Worm (Caenorhabditis elegans) whole organism, young adult: Measurements from ENCODE around the gene C29E4.13.

Source experiments
- B0019.2 ChIP-seq: fragments of 200-800 bp; sonication (Bioruptor generic); conservative IDR thresholded peaks from 2 replicates; pipeline ENCODE4 v1.3.6; 2022; ENCODE audit warnings: missing genetic modification reagents, missing genetic modification characterization, missing compliant biosample characterization
- B0035.1 ChIP-seq: sonication (generic microtip); optimal IDR thresholded peaks from 2 replicates; lab custom pipeline; 2016; ENCODE audit warnings: missing genetic modification characterization, mild to moderate bottlenecking, missing compliant biosample characterization, missing genotype, missing genetic modification reagents
- B0336.3 ChIP-seq: fragments of 200-800 bp; sonication (Bioruptor generic); IDR thresholded peaks from 2 replicates; pipeline ENCODE4 v1.3.6; 2022; ENCODE audit warnings: missing genetic modification characterization, missing compliant biosample characterization
- C17E4.6 ChIP-seq: fragments of 200-800 bp; sonication (Bioruptor generic); IDR thresholded peaks from 2 replicates; pipeline ENCODE4 v1.3.6; 2022; ENCODE audit warnings: missing genetic modification reagents, missing genetic modification characterization, missing compliant biosample characterization
- F10E7.11 ChIP-seq: sonication (generic microtip); optimal IDR thresholded peaks from 2 replicates; lab custom pipeline; 2017; ENCODE audit warnings: mild to moderate bottlenecking, missing genetic modification characterization, moderate library complexity, missing compliant biosample characterization
- F23B12.7 ChIP-seq: sonication (generic microtip); optimal IDR thresholded peaks from 2 replicates; lab custom pipeline; 2017; ENCODE audit warnings: missing genetic modification characterization, mild to moderate bottlenecking, missing compliant biosample characterization, antibody characterized with exemption, moderate library complexity; ENCODE audit not compliant: insufficient read depth
- F33H1.4 ChIP-seq: fragments of 200-800 bp; sonication (Bioruptor generic); IDR thresholded peaks from 2 replicates; pipeline ENCODE4 v1.3.6; 2022; ENCODE audit warnings: missing genetic modification reagents, missing genetic modification characterization, missing compliant biosample characterization
- F37B4.10 ChIP-seq: fragments of 200-800 bp; sonication (Bioruptor generic); IDR thresholded peaks from 2 replicates; pipeline ENCODE4 v1.3.6; 2022; ENCODE audit warnings: missing genetic modification characterization, missing compliant biosample characterization
- F39B2.1 ChIP-seq: fragments of 200-800 bp; sonication (Bioruptor generic); IDR thresholded peaks from 2 replicates; pipeline ENCODE4 v1.3.6; 2022; ENCODE audit warnings: missing genetic modification reagents, missing genetic modification characterization, missing compliant biosample characterization
- F52B5.7 ChIP-seq: sonication (generic microtip); optimal IDR thresholded peaks from 2 replicates; lab custom pipeline; 2016; ENCODE audit warnings: mild to moderate bottlenecking, missing genetic modification characterization, missing compliant biosample characterization
- F57A8.1 ChIP-seq: fragments of 200-800 bp; sonication (Bioruptor generic); optimal IDR thresholded peaks from 2 replicates; lab custom pipeline; 2018; ENCODE audit warnings: mild to moderate bottlenecking, missing genetic modification characterization, moderate library complexity, missing compliant biosample characterization
- F57C9.4 ChIP-seq: sonication (generic microtip); optimal IDR thresholded peaks from 2 replicates; lab custom pipeline; 2017; ENCODE audit warnings: mild to moderate bottlenecking, missing genetic modification characterization, missing compliant biosample characterization
- K11D2.4 ChIP-seq: fragments of 200-800 bp; sonication (Bioruptor generic); IDR thresholded peaks from 2 replicates; pipeline ENCODE4 v1.3.6; 2022; ENCODE audit warnings: missing genetic modification reagents, missing genetic modification characterization, missing compliant biosample characterization
- Y56A3A.18 ChIP-seq: fragments of 200-800 bp; sonication (Bioruptor generic); IDR thresholded peaks from 2 replicates; pipeline ENCODE4 v1.3.6; 2022; ENCODE audit warnings: missing genetic modification reagents, missing genetic modification characterization, missing compliant biosample characterization
- Y95B8A.8 ChIP-seq: fragments of 200-800 bp; sonication (Bioruptor generic); IDR thresholded peaks from 2 replicates; pipeline ENCODE4 v1.3.6; 2022; ENCODE audit warnings: missing genetic modification reagents, missing genetic modification characterization, missing compliant biosample characterization
- akir-1 ChIP-seq: fragments of 200-800 bp; sonication (Bioruptor generic); optimal IDR thresholded peaks from 2 replicates; lab custom pipeline; 2018; ENCODE audit warnings: mild to moderate bottlenecking, missing genetic modification characterization, moderate library complexity, missing compliant biosample characterization
- atf-7 ChIP-seq: sonication (generic microtip); optimal IDR thresholded peaks from 2 replicates; lab custom pipeline; 2017; ENCODE audit warnings: mild to moderate bottlenecking, missing genetic modification characterization, missing compliant biosample characterization
- attf-3 ChIP-seq: fragments of 200-800 bp; sonication (Bioruptor generic); conservative IDR thresholded peaks from 2 replicates; pipeline ENCODE4 v1.3.6; 2022; ENCODE audit warnings: missing genetic modification reagents, missing genetic modification characterization, missing compliant biosample characterization
- attf-5 ChIP-seq: fragments of 200-800 bp; sonication (Bioruptor generic); optimal IDR thresholded peaks from 2 replicates; lab custom pipeline; 2018; ENCODE audit warnings: mild to moderate bottlenecking, missing genetic modification characterization, missing compliant biosample characterization
- attf-6 ChIP-seq: fragments of 200-800 bp; sonication (Bioruptor generic); IDR thresholded peaks from 2 replicates; pipeline ENCODE4 v1.3.6; 2022; ENCODE audit warnings: missing genetic modification reagents, missing genetic modification characterization, missing compliant biosample characterization
- ceh-79 ChIP-seq: sonication (generic microtip); optimal IDR thresholded peaks from 2 replicates; lab custom pipeline; 2017; ENCODE audit warnings: mild to moderate bottlenecking, missing genetic modification characterization, missing compliant biosample characterization
- ceh-91 ChIP-seq: fragments of 200-800 bp; sonication (Bioruptor generic); IDR thresholded peaks from 2 replicates; pipeline ENCODE4 v1.3.6; 2022; ENCODE audit warnings: missing genetic modification reagents, missing genetic modification characterization, missing compliant biosample characterization
- die-1 ChIP-seq: sonication (generic microtip); optimal IDR thresholded peaks from 2 replicates; lab custom pipeline; 2016; ENCODE audit warnings: missing genotype, mild to moderate bottlenecking, missing genetic modification characterization, missing compliant biosample characterization
- egl-18 ChIP-seq: fragments of 200-800 bp; sonication (Bioruptor generic); IDR thresholded peaks from 2 replicates; pipeline ENCODE4 v1.3.6; 2022; ENCODE audit warnings: missing genetic modification reagents, missing genetic modification characterization, missing compliant biosample characterization
- ets-4 ChIP-seq: fragments of 200-800 bp; sonication (Bioruptor generic); optimal IDR thresholded peaks from 2 replicates; lab custom pipeline; 2018; ENCODE audit warnings: mild to moderate bottlenecking, missing genetic modification characterization, missing compliant biosample characterization
- hlh-12 ChIP-seq: sonication (generic microtip); optimal IDR thresholded peaks from 2 replicates; lab custom pipeline; 2016; ENCODE audit warnings: missing genetic modification characterization, missing compliant biosample characterization
- hmg-1.2 ChIP-seq: fragments of 200-800 bp; sonication (Bioruptor generic); IDR thresholded peaks from 2 replicates; pipeline ENCODE4 v1.3.6; 2022; ENCODE audit warnings: missing genetic modification reagents, missing genetic modification characterization, missing compliant biosample characterization
- lin-54 ChIP-seq: fragments of 200-800 bp; sonication (Bioruptor generic); optimal IDR thresholded peaks from 2 replicates; lab custom pipeline; 2018; ENCODE audit warnings: mild to moderate bottlenecking, missing genetic modification characterization, missing compliant biosample characterization
- lsy-27 ChIP-seq: sonication (generic microtip); optimal IDR thresholded peaks from 2 replicates; lab custom pipeline; 2017; ENCODE audit warnings: missing genetic modification characterization, mild to moderate bottlenecking, missing compliant biosample characterization, antibody characterized with exemption, missing genotype, borderline replicate concordance; ENCODE audit not compliant: insufficient read depth
- madf-6 ChIP-seq: fragments of 200-800 bp; sonication (Bioruptor generic); IDR thresholded peaks from 2 replicates; pipeline ENCODE4 v1.3.6; 2022; ENCODE audit warnings: missing genetic modification reagents, missing genetic modification characterization, missing compliant biosample characterization
- mel-28 ChIP-seq: sonication (generic microtip); optimal IDR thresholded peaks from 2 replicates; lab custom pipeline; 2016; ENCODE audit warnings: borderline replicate concordance, mild to moderate bottlenecking, missing genetic modification characterization, missing compliant biosample characterization
- mes-4 ChIP-seq: sonication (generic microtip); optimal IDR thresholded peaks from 2 replicates; lab custom pipeline; 2016; ENCODE audit warnings: missing genotype, missing genetic modification characterization, missing compliant biosample characterization
- mxl-1 ChIP-seq: sonication (generic microtip); optimal IDR thresholded peaks from 2 replicates; lab custom pipeline; 2016; ENCODE audit warnings: missing genetic modification characterization, missing compliant biosample characterization
- nhr-179 ChIP-seq: sonication (generic microtip); optimal IDR thresholded peaks from 2 replicates; lab custom pipeline; 2016; ENCODE audit warnings: mild to moderate bottlenecking, missing genetic modification characterization, missing compliant biosample characterization
- nhr-80 ChIP-seq: sonication (generic microtip); optimal IDR thresholded peaks from 2 replicates; lab custom pipeline; 2016; ENCODE audit warnings: missing genetic modification characterization, missing compliant biosample characterization
- pha-4 ChIP-seq: fragments of 150-350 bp; sonication (generic microtip); optimal IDR thresholded peaks from 2 replicates; lab custom pipeline; 2014; ENCODE audit warnings: missing biosample characterization, missing genetic modification reagents, missing genetic modification characterization
- rcor-1 ChIP-seq: fragments of 200-800 bp; sonication (Bioruptor generic); IDR thresholded peaks from 2 replicates; pipeline ENCODE4 v1.3.6; 2022; ENCODE audit warnings: missing genetic modification reagents, missing genetic modification characterization, missing compliant biosample characterization
- snpc-1.3 ChIP-seq: sonication (generic microtip); optimal IDR thresholded peaks from 2 replicates; lab custom pipeline; 2017; ENCODE audit warnings: missing genetic modification characterization, mild to moderate bottlenecking, missing compliant biosample characterization, antibody characterized with exemption, moderate library complexity, missing genotype, missing genetic modification reagents; ENCODE audit not compliant: insufficient read depth
- somi-1 ChIP-seq: fragments of 200-800 bp; sonication (Bioruptor generic); optimal IDR thresholded peaks from 2 replicates; lab custom pipeline; 2018; ENCODE audit warnings: mild to moderate bottlenecking, missing genetic modification characterization, missing compliant biosample characterization
- sptf-2 ChIP-seq: fragments of 200-800 bp; sonication (Bioruptor generic); optimal IDR thresholded peaks from 2 replicates; lab custom pipeline; 2018; ENCODE audit warnings: mild to moderate bottlenecking, missing genetic modification characterization, missing compliant biosample characterization
- tbx-9 ChIP-seq: sonication (generic microtip); optimal IDR thresholded peaks from 2 replicates; lab custom pipeline; 2016; ENCODE audit warnings: borderline replicate concordance, missing genetic modification characterization, inconsistent platforms, missing compliant biosample characterization
- unc-62 ChIP-seq: fragments of 150-350 bp; optimal IDR thresholded peaks from 2 replicates; lab custom pipeline; 2014; ENCODE audit warnings: missing biosample characterization, missing genetic modification reagents, missing genetic modification characterization
- ztf-28 ChIP-seq: fragments of 200-800 bp; sonication (Bioruptor generic); IDR thresholded peaks from 2 replicates; pipeline ENCODE4 v1.3.6; 2022; ENCODE audit warnings: missing genetic modification reagents, missing genetic modification characterization, missing compliant biosample characterization

Gene C29E4.13

ce11 chrIII:7911621-7912020 lies 16.9 kb downstream of the C29E4.13 start, which contains the start of gene ZK688.7:
Gene ZK688.7 (minus strand): TSS chrIII:7911634.
- peak; percentile 68 for TF ChIP-seq attf-5 (GFP tag; lab: Kevin White, UChicago)
- TF ChIP-seq somi-1 (GFP tag; lab: Kevin White, UChicago) = no peak
- TF ChIP-seq hmg-1.2 (GFP tag; lab: Robert Waterston, UW) = peak; percentile 85
- TF ChIP-seq nhr-80 (tag; lab: Kevin White, UChicago) = peak; percentile 25
- TF ChIP-seq F23B12.7 (tag; lab: Kevin White, UChicago) = no peak
- TF ChIP-seq, all 124 proteins: peak for 3

- TF ChIP-seq B0035.1 (tag; lab: Kevin White, UChicago) = no peak
- TF ChIP-seq hlh-12 (tag; lab: Kevin White, UChicago) = no peak
- no peak for TF ChIP-seq lin-54
- no peak for TF ChIP-seq mxl-1 (tag; lab: Kevin White, UChicago)
- TF ChIP-seq ets-4 (GFP tag; lab: Kevin White, UChicago) = no peak
- no peak for TF ChIP-seq ceh-91 (GFP tag; lab: Robert Waterston, UW)
- no peak for TF ChIP-seq F37B4.10
- no peak for TF ChIP-seq F52B5.7 (tag; lab: Kevin White, UChicago)
- no peak for TF ChIP-seq Y56A3A.18 (GFP tag; lab: Robert Waterston, UW)
- no peak for TF ChIP-seq nhr-80 (tag; lab: Kevin White, UChicago)
- TF ChIP-seq, all 124 proteins: peak for 0
Observed at ce11 chrIII:7909263-7909662, 19.3 kb downstream of the C29E4.13 start, which contains the start of gene ZK688.1. Gene ZK688.1 (plus strand): TSS chrIII:7909563.

ce11 chrIII:7907515-7907914 lies 21.0 kb downstream of the C29E4.13 start, which contains the start of gene pcp-5:
Gene pcp-5 (minus strand): TSS chrIII:7907615.
- TF ChIP-seq ceh-79 (tag; lab: Kevin White, UChicago) (no peak), nhr-179 (no peak), lsy-27 (tag; lab: Kevin White, UChicago) (no peak)

- TF ChIP-seq lsy-27 (tag; lab: Kevin White, UChicago) = no peak
- TF ChIP-seq die-1 (tag; lab: Kevin White, UChicago) = no peak
- no peak for TF ChIP-seq B0035.1 (tag; lab: Kevin White, UChicago)
- no peak for TF ChIP-seq F39B2.1
- no peak for TF ChIP-seq attf-3 (GFP tag; lab: Robert Waterston, UW)
- no peak for TF ChIP-seq pha-4
- no peak for TF ChIP-seq sptf-2 (GFP tag; lab: Kevin White, UChicago)
- TF ChIP-seq attf-6 = no peak
- no peak for TF ChIP-seq ztf-28
- TF ChIP-seq rcor-1 (GFP tag; lab: Robert Waterston, UW) = no peak
- no peak for TF ChIP-seq tbx-9 (tag; lab: Kevin White, UChicago)
- TF ChIP-seq mel-28 = no peak
- no peak for TF ChIP-seq F23B12.7 (tag; lab: Kevin White, UChicago)
- no peak for TF ChIP-seq atf-7 (tag; lab: Kevin White, UChicago)
- no peak for TF ChIP-seq F57A8.1 (GFP tag; lab: Kevin White, UChicago)
- no peak for TF ChIP-seq madf-6
Observed at ce11 chrIII:7903427-7903826, 25.1 kb downstream of the C29E4.13 start.

ce11 chrIII:7900733-7901132 lies 27.8 kb downstream of the C29E4.13 start, which contains the start of gene best-24:
Gene best-24 (plus strand): TSS chrIII:7901033.
- TF ChIP-seq B0019.2 (GFP tag; lab: Robert Waterston, UW) (no peak), F10E7.11 (tag; lab: Kevin White, UChicago) (no peak), F33H1.4 (GFP tag; lab: Robert Waterston, UW) (no peak), unc-62 (GFP tag; lab: Kevin White, UChicago) (no peak), snpc-1.3 (no peak), K11D2.4 (GFP tag; lab: Robert Waterston, UW) (no peak), Y95B8A.8 (GFP tag; lab: Robert Waterston, UW) (no peak), B0336.3 (GFP tag; lab: Robert Waterston, UW) (no peak), nhr-179 (no peak), hlh-12 (tag; lab: Kevin White, UChicago) (no peak), mes-4 (no peak), attf-6 (no peak), C17E4.6 (GFP tag; lab: Robert Waterston, UW) (no peak), F57C9.4 (tag; lab: Kevin White, UChicago) (no peak), akir-1 (no peak), egl-18 (GFP tag; lab: Robert Waterston, UW) (no peak)
